Fruit fly (Drosophila melanogaster): ENCODE results near the gene CG31624.

Gene CG31624

DNA sequence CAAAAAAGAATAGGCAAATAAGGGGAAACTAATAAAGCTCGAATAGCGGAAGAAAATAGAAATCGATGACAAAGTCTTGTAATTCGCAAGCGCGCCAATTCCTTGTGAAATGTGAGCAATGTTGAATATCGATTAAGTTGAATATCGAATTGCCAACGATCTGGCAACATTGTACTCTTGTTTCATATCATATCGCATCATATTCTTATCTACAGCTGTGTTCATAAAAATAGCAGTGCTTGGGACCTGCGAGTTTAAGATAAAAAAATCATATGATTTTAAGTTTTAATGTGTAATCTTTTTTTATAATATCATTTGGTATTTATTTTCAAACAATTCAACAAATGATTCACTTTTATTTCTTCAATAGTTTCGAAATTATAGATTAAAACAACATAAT, 51.1 kb downstream of the CG31624 start (continued):
- TF ChIP-seq CG7786 (GFP tag; optimal IDR thresholded peaks at IDR 0.05) (no peak), CG4730 (GFP tag; IDR thresholded peaks at IDR 0.05) (0 out of 2 replicates have a peak, but pooled peaks have one; percentile 8), Usf (GFP tag; optimal IDR thresholded peaks at IDR 0.05) (no peak), HHEX (GFP tag; optimal IDR thresholded peaks at IDR 0.05) (peak; percentile 53), Mrtf (GFP tag; IDR thresholded peaks at IDR 0.05) (no peak), chn (GFP tag; optimal IDR thresholded peaks at IDR 0.05) (no peak), maf-S (GFP tag; optimal IDR thresholded peaks at IDR 0.05) (no peak), sug (tag; optimal IDR thresholded peaks at IDR 0.05) (peak; percentile 51), CG14441 (GFP tag; IDR thresholded peaks at IDR 0.05) (no peak), TFAM (GFP tag; optimal IDR thresholded peaks at IDR 0.05) (no peak), E2f1 (GFP tag; IDR thresholded peaks at IDR 0.05) (peak; percentile 60), Nf-YA (GFP tag; IDR thresholded peaks at IDR 0.05) (no peak; the same call in 1 of the 2 replicates), CG14965 (GFP tag; optimal IDR thresholded peaks at IDR 0.05; ENCODE audit: borderline replicate concordance) (no peak), Oli (tag; optimal IDR thresholded peaks at IDR 0.05) (no peak), CG11695 (GFP tag; IDR thresholded peaks at IDR 0.05) (0 out of 3 replicates have a peak, but pooled peaks have one; percentile 44), yki (optimal IDR thresholded peaks at IDR 0.05) (no peak), CkIIα-i1 (GFP tag; IDR thresholded peaks at IDR 0.05) (no peak), Dek (tag; optimal IDR thresholded peaks at IDR 0.05) (peak; percentile 32), lab (GFP tag; optimal IDR thresholded peaks at IDR 0.05) (no peak), Stat92E (GFP tag; optimal IDR thresholded peaks at IDR 0.05) (no peak), Pdp1 (GFP tag; optimal IDR thresholded peaks at IDR 0.05) (no peak), nerfin-2 (GFP tag; IDR thresholded peaks at IDR 0.05; ENCODE audit: partially characterized antibody) (no peak), Adf1 (GFP tag; IDR thresholded peaks at IDR 0.05) (no peak), CG10979 (tag; optimal IDR thresholded peaks at IDR 0.05) (peak; percentile 58), Eip74EF (GFP tag; optimal IDR thresholded peaks at IDR 0.05) (peak in 1 of 2 experiments; percentile 48), lola (GFP tag; optimal IDR thresholded peaks at IDR 0.05) (peak in 1 of 3 experiments; percentile 24), sens (GFP tag) (peak; percentile 31), CG17802 (tag; optimal IDR thresholded peaks at IDR 0.05) (no peak), Drgx (GFP tag; IDR thresholded peaks at IDR 0.05) (0 out of 2 replicates have a peak, but pooled peaks have one; percentile 18), CG9932 (GFP tag; IDR thresholded peaks at IDR 0.05) (peak; percentile 77), insv (GFP tag; optimal IDR thresholded peaks at IDR 0.05) (no peak), CG6654 (GFP tag; optimal IDR thresholded peaks at IDR 0.05) (no peak), ERR (GFP tag; optimal IDR thresholded peaks at IDR 0.05) (no peak), btn (GFP tag; optimal IDR thresholded peaks at IDR 0.05) (no peak), CG16815 (GFP tag; optimal IDR thresholded peaks at IDR 0.05) (no peak), her (GFP tag; optimal IDR thresholded peaks at IDR 0.05) (peak; percentile 35), D19B (GFP tag; optimal IDR thresholded peaks at IDR 0.05) (no peak), pros (GFP tag; optimal IDR thresholded peaks at IDR 0.05) (no peak), CG16779 (GFP tag; IDR thresholded peaks at IDR 0.05) (no peak), schlank (tag; optimal IDR thresholded peaks at IDR 0.05) (no peak), abd-A (tag; optimal IDR thresholded peaks at IDR 0.05) (no peak), CG31365 (tag; optimal IDR thresholded peaks at IDR 0.05) (no peak), Bgb (GFP tag; IDR thresholded peaks at IDR 0.05; ENCODE audit: partially characterized antibody) (peak; percentile 72; the same call in 1 of the 2 replicates), Sry-β (GFP tag; optimal IDR thresholded peaks at IDR 0.05) (no peak), gt (GFP tag; IDR thresholded peaks at IDR 0.05) (no peak), CG3163 (GFP tag; optimal IDR thresholded peaks at IDR 0.05) (no peak), CG14667 (GFP tag; IDR thresholded peaks at IDR 0.05) (peak; percentile 35; the same call in 1 of the 2 replicates), CG12744 (GFP tag; optimal IDR thresholded peaks at IDR 0.05) (peak; percentile 12), Oaz (GFP tag; IDR thresholded peaks at IDR 0.05) (no peak), onecut (GFP tag; IDR thresholded peaks at IDR 0.05) (peak; percentile 74), CG13624 (GFP tag; optimal IDR thresholded peaks at IDR 0.05) (no peak)
